Worm (Caenorhabditis elegans): Measurements from ENCODE around the gene swsn-6.

DNA sequence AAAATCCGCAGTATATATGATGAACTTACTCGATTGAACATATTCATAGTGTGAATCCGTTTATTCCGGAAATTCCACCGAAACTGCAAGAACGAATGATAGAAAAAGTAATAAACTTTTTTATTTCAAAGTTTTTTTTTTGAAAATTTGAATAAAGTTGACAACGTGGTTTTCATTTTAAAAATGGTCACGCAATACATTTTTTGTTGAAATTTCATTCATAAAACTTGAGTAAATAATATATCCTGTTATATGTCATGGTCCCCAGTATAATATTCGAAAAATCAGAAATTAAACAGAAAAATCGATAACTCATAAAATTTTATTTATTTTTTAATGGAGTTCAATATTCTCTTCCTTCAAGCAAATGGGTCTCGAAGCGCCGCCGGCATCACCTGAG lies 16.3 kb downstream of the swsn-6 start, which contains the start of gene ZK616.65:
- TF ChIP-seq him-1 (tag; optimal IDR thresholded peaks at IDR 0.05) (no peak), W03F9.2 (tag; optimal IDR thresholded peaks at IDR 0.05) (no peak), dao-5 (tag; optimal IDR thresholded peaks at IDR 0.05) (no peak)

Measured in whole organism, L4/young adult.